Worm (Caenorhabditis elegans): ENCODE measurements around the gene skr-4.
"Not testable (repeated sequence)": the region's sequence is repeated elsewhere in the genome, so short reads cannot be mapped to it uniquely, and the experiment has no call there.

Gene skr-4

ce11 chrV:19915973-19916605, 7.9 kb upstream of the skr-4 start, which contains the start of the genes chk-2 and Y60A3A.19:
Gene chk-2 (minus strand): TSS chrV:19916023.
Gene Y60A3A.19 (plus strand): TSS chrV:19916555.
- TF ChIP-seq drap-1 (GFP tag; optimal IDR thresholded peaks at IDR 0.05) (no peak), elt-1 (tag; optimal IDR thresholded peaks at IDR 0.05; ENCODE audit: borderline replicate concordance, insufficient read depth) (no peak), sem-2 (GFP tag; optimal IDR thresholded peaks at IDR 0.05) (no peak), ceh-83 (GFP tag; optimal IDR thresholded peaks at IDR 0.05) (no peak), lin-13 (tag; optimal IDR thresholded peaks at IDR 0.05) (no peak), zip-8 (tag; optimal IDR thresholded peaks at IDR 0.05) (no peak), nhr-237 (tag; optimal IDR thresholded peaks at IDR 0.05) (no peak), ham-2 (GFP tag; optimal IDR thresholded peaks at IDR 0.05) (no peak)

- no peak for TF ChIP-seq blmp-1 (tag; optimal IDR thresholded peaks at IDR 0.05)
- TF ChIP-seq snpc-4 (tag; optimal IDR thresholded peaks at IDR 0.05) = no peak
Observed at ce11 chrV:19922613-19923012, 1.4 kb upstream of the skr-4 start, which contains the start of gene Y60A3A.16. Gene Y60A3A.16 (minus strand): TSS chrV:19922713.

- TF ChIP-seq unc-120 (tag; optimal IDR thresholded peaks at IDR 0.05; ENCODE audit: poor library complexity, severe bottlenecking) (no peak), ces-1 (GFP tag; optimal IDR thresholded peaks at IDR 0.05) (no peak), ceh-43 (GFP tag; optimal IDR thresholded peaks at IDR 0.05) (no peak), sptf-1 (tag; optimal IDR thresholded peaks at IDR 0.05) (no peak), ham-2 (GFP tag; optimal IDR thresholded peaks at IDR 0.05) (no peak)
Observed at ce11 chrV:19934223-19934622, 10.2 kb downstream of the skr-4 start, which contains the start of gene algn-7. Gene algn-7 (minus strand): TSS chrV:19934323.

DNA sequence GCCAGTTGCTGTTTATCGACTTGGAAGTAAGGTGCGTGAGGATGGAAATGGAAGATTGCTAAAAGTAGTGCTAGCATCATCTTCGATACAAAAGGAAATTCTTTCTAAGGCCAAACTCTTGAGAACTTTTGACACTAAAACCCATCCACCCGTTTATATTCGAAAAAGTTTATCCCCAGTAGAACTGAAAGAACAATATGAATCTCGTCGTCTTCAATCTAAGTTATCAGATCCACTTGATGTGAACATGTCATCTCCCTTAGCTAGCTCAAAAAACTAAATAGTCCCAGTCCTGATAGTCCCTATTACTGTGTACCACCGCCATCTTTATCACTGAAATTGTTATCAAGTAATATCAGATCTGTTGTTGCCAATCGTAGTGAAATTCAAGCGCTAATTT, 12.9 kb downstream of the skr-4 start:
- TF ChIP-seq ceh-83 (GFP tag; optimal IDR thresholded peaks at IDR 0.05) = no peak
- no peak for TF ChIP-seq lin-32 (GFP tag; optimal IDR thresholded peaks at IDR 0.05)
- TF ChIP-seq nhr-76 (tag; optimal IDR thresholded peaks at IDR 0.05) = no peak
- TF ChIP-seq nhr-2 (tag; optimal IDR thresholded peaks at IDR 0.05) = no peak
- no peak for TF ChIP-seq ham-2 (GFP tag; optimal IDR thresholded peaks at IDR 0.05)
- no peak for TF ChIP-seq ceh-39 (tag; optimal IDR thresholded peaks at IDR 0.05)
- no peak for TF ChIP-seq sem-2 (GFP tag; optimal IDR thresholded peaks at IDR 0.05)
- no peak for TF ChIP-seq unc-120 (tag; optimal IDR thresholded peaks at IDR 0.05; ENCODE audit: poor library complexity, severe bottlenecking)
- no peak for TF ChIP-seq unc-39 (tag; optimal IDR thresholded peaks at IDR 0.05)
- TF ChIP-seq snpc-4 (tag; optimal IDR thresholded peaks at IDR 0.05) = no peak
- TF ChIP-seq nhr-237 (tag; optimal IDR thresholded peaks at IDR 0.05) = no peak
- no peak for TF ChIP-seq M03D4.4 (tag; optimal IDR thresholded peaks at IDR 0.05)
- no peak for TF ChIP-seq elt-3 (tag; optimal IDR thresholded peaks at IDR 0.05)
- no peak for TF ChIP-seq cnd-1 (tag; optimal IDR thresholded peaks at IDR 0.05)
- no peak for TF ChIP-seq nhr-28 (tag; optimal IDR thresholded peaks at IDR 0.05)
- TF ChIP-seq bed-3 (GFP tag; optimal IDR thresholded peaks at IDR 0.05) = no peak

DNA sequence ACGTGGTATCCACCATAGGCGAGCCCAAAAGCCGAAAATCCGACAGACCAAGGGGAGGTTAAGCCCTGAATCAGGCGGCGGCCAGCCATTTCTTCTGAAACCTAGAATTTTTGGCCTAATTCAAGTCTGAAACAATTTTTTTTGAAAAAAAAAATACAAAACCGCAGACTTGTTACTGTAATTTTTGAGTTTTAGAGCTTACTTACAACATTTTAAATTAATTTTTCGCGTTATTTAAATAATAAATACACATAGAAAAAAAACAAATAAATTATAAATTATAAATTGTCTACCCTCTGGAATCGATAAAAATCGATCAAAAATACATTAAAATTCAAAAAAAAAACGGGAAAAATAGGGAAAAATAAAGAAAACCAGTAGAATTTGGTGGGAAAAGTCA, 22.5 kb downstream of the skr-4 start, which contains the start of gene dhs-24:
dhs-24 (minus strand) TSS at position 101 of the 400 bp plus-strand sequence.
- no peak for TF ChIP-seq lin-32 (GFP tag; optimal IDR thresholded peaks at IDR 0.05)
- TF ChIP-seq bed-3 (GFP tag; optimal IDR thresholded peaks at IDR 0.05) = no peak
- TF ChIP-seq unc-62 (GFP tag; optimal IDR thresholded peaks at IDR 0.05) = no peak
- no peak for TF ChIP-seq nhr-28 (tag; optimal IDR thresholded peaks at IDR 0.05)
- no peak for TF ChIP-seq mep-1 (tag; optimal IDR thresholded peaks at IDR 0.05)
- TF ChIP-seq nhr-12 (tag; optimal IDR thresholded peaks at IDR 0.05) = no peak
- no peak for TF ChIP-seq ztf-11 (tag; optimal IDR thresholded peaks at IDR 0.05)
- TF ChIP-seq hlh-1 (tag; optimal IDR thresholded peaks at IDR 0.05) = no peak

ce11 chrV:19948993-19949392, 25.0 kb downstream of the skr-4 start, which contains the start of gene tmed-4:
Gene tmed-4 (minus strand): TSS chrV:19949093.
- not testable (repeated sequence) for TF ChIP-seq lin-32 (GFP tag; optimal IDR thresholded peaks at IDR 0.05); lsy-2 (tag; optimal IDR thresholded peaks at IDR 0.05); nhr-76 (tag; optimal IDR thresholded peaks at IDR 0.05)
